Fruit fly (Drosophila melanogaster) whole organism, embryonic: ENCODE measurements around the gene Bgb.
A peak's percentile ranks its signal among the peaks of the same experiment; 100 is the strongest.

Source experiments
- ATbp ChIP-seq: fragments of 200-800 bp; sonication (Bioruptor generic); optimal IDR thresholded peaks from 2 replicates; lab custom pipeline; 2017; ENCODE audit warnings: missing biosample characterization, mild to moderate bottlenecking, missing genetic modification characterization, missing genetic modification reagents
- Ada2b ChIP-seq: fragments of 200-800 bp; sonication (Bioruptor generic); IDR thresholded peaks from 2 replicates; pipeline ENCODE4 v1.3.6; 2022; ENCODE audit warnings: missing biosample characterization, missing genetic modification characterization
- B-H1 ChIP-seq: fragments of 200-800 bp; sonication (Bioruptor generic); IDR thresholded peaks from 3 replicates; pipeline ENCODE4 v1.3.6; 2022; ENCODE audit warnings: missing biosample characterization, missing genetic modification characterization
- B-H2 ChIP-seq: fragments of 200-800 bp; sonication (Bioruptor generic); optimal IDR thresholded peaks from 2 replicates; lab custom pipeline; 2018; ENCODE audit warnings: missing biosample characterization, mild to moderate bottlenecking, missing genetic modification characterization
- CG10267 ChIP-seq: fragments of 200-800 bp; sonication (Bioruptor generic); optimal IDR thresholded peaks from 2 replicates; lab custom pipeline; 2018; ENCODE audit warnings: missing biosample characterization, mild to moderate bottlenecking, missing genetic modification characterization, moderate library complexity
- CG10979 ChIP-seq: fragments of 200-800 bp; sonication (Bioruptor generic); optimal IDR thresholded peaks from 2 replicates; lab custom pipeline; 2018; ENCODE audit warnings: missing biosample characterization, mild to moderate bottlenecking, missing genetic modification characterization, moderate library complexity
- CG11085 ChIP-seq: fragments of 200-800 bp; sonication (Bioruptor generic); IDR thresholded peaks from 2 replicates; pipeline ENCODE4 v1.3.6; 2022; ENCODE audit warnings: missing biosample characterization, missing genetic modification characterization
- CG11560 ChIP-seq: fragments of 200-800 bp; sonication (Bioruptor generic); IDR thresholded peaks from 3 replicates; pipeline ENCODE4 v1.3.6; 2022; ENCODE audit warnings: missing biosample characterization, missing genetic modification characterization
- CG11723 ChIP-seq: fragments of 200-800 bp; sonication (Bioruptor generic); optimal IDR thresholded peaks from 2 replicates; lab custom pipeline; 2017; ENCODE audit warnings: missing biosample characterization, mild to moderate bottlenecking, missing genetic modification characterization
- CG12155 ChIP-seq: fragments of 200-800 bp; sonication (Bioruptor generic); optimal IDR thresholded peaks from 3 replicates; lab custom pipeline; 2016; ENCODE audit warnings: missing biosample characterization, missing genetic modification characterization
- CG1233 ChIP-seq: fragments of 200-800 bp; sonication (Bioruptor generic); optimal IDR thresholded peaks from 4 replicates; lab custom pipeline; 2018; ENCODE audit warnings: missing biosample characterization, mild to moderate bottlenecking, missing genetic modification characterization
- CG12659 ChIP-seq: fragments of 200-800 bp; sonication (Bioruptor generic); optimal IDR thresholded peaks from 3 replicates; lab custom pipeline; 2017; ENCODE audit warnings: mild to moderate bottlenecking, missing biosample characterization, missing genetic modification reagents, missing genetic modification characterization
- CG13287 ChIP-seq: fragments of 200-800 bp; sonication (Bioruptor generic); IDR thresholded peaks from 2 replicates; pipeline ENCODE4 v1.3.6; 2022; ENCODE audit warnings: missing biosample characterization, missing genetic modification characterization; ENCODE audit not compliant: partially characterized antibody
- CG14441 ChIP-seq: fragments of 200-800 bp; sonication (Bioruptor generic); IDR thresholded peaks from 2 replicates; pipeline ENCODE4 v1.3.6; 2022; ENCODE audit warnings: missing biosample characterization, missing genetic modification characterization
- CG14710 ChIP-seq: fragments of 200-800 bp; sonication (Bioruptor generic); optimal IDR thresholded peaks from 3 replicates; lab custom pipeline; 2019; ENCODE audit warnings: missing biosample characterization, mild to moderate bottlenecking, missing genetic modification characterization, moderate library complexity
- CG17829 ChIP-seq: fragments of 200-800 bp; optimal IDR thresholded peaks from 2 replicates; lab custom pipeline; 2019; ENCODE audit warnings: missing biosample characterization, mild to moderate bottlenecking, missing genetic modification characterization, moderate library complexity
- CG2116 ChIP-seq: fragments of 200-800 bp; sonication (Bioruptor generic); optimal IDR thresholded peaks from 3 replicates; lab custom pipeline; 2018; ENCODE audit warnings: missing biosample characterization, mild to moderate bottlenecking, missing genetic modification characterization
- CG2199 ChIP-seq: fragments of 200-800 bp; sonication (Bioruptor generic); IDR thresholded peaks from 3 replicates; pipeline ENCODE4 v1.3.6; 2022; ENCODE audit warnings: missing biosample characterization, missing genetic modification characterization
- CG31224 ChIP-seq: fragments of 200-800 bp; sonication (Bioruptor generic); IDR thresholded peaks from 2 replicates; pipeline ENCODE4 v1.3.6; 2022; ENCODE audit warnings: missing biosample characterization, missing genetic modification characterization
- CG34224 ChIP-seq: fragments of 200-800 bp; sonication (Bioruptor generic); IDR thresholded peaks from 3 replicates; pipeline ENCODE4 v1.3.6; 2022; ENCODE audit warnings: missing biosample characterization, missing genetic modification characterization; ENCODE audit not compliant: partially characterized antibody
- CG4617 ChIP-seq: fragments of 200-800 bp; sonication (Bioruptor generic); optimal IDR thresholded peaks from 3 replicates; lab custom pipeline; 2016; ENCODE audit warnings: missing biosample characterization, missing genetic modification characterization, borderline replicate concordance
- CG7963 ChIP-seq: fragments of 200-800 bp; sonication (Bioruptor generic); IDR thresholded peaks from 3 replicates; pipeline ENCODE4 v1.3.6; 2022; ENCODE audit warnings: missing biosample characterization, missing genetic modification characterization; ENCODE audit not compliant: partially characterized antibody
- CG8089 ChIP-seq: fragments of 200-800 bp; sonication (Bioruptor generic); optimal IDR thresholded peaks from 3 replicates; lab custom pipeline; 2016; ENCODE audit warnings: missing biosample characterization, missing genetic modification characterization
- CG9437 ChIP-seq: fragments of 200-800 bp; sonication (Bioruptor generic); optimal IDR thresholded peaks from 2 replicates; lab custom pipeline; 2018; ENCODE audit warnings: missing biosample characterization, mild to moderate bottlenecking, missing genetic modification characterization
- Chrac-16 ChIP-seq: fragments of 200-800 bp; sonication (Bioruptor generic); optimal IDR thresholded peaks from 3 replicates; lab custom pipeline; 2016; ENCODE audit warnings: missing biosample characterization, missing genetic modification characterization
- Gsc ChIP-seq: fragments of 200-800 bp; sonication (Bioruptor generic); IDR thresholded peaks from 2 replicates; pipeline ENCODE4 v1.3.6; 2022; ENCODE audit warnings: missing biosample characterization, missing genetic modification characterization
- HmgD ChIP-seq: fragments of 200-800 bp; sonication (Bioruptor generic); optimal IDR thresholded peaks from 3 replicates; lab custom pipeline; 2016; ENCODE audit warnings: missing biosample characterization, missing genetic modification characterization
- Hr3 ChIP-seq: fragments of 200-800 bp; sonication (Bioruptor generic); optimal IDR thresholded peaks from 3 replicates; lab custom pipeline; 2016; ENCODE audit warnings: missing biosample characterization, missing genetic modification characterization
- Jarid2 ChIP-seq: fragments of 200-800 bp; sonication (Bioruptor generic); optimal IDR thresholded peaks from 3 replicates; lab custom pipeline; 2017; ENCODE audit warnings: mild to moderate bottlenecking, missing biosample characterization, missing genetic modification reagents, missing genetic modification characterization
- Lhr ChIP-seq: fragments of 200-800 bp; sonication (Bioruptor generic); optimal IDR thresholded peaks from 3 replicates; lab custom pipeline; 2017; ENCODE audit warnings: mild to moderate bottlenecking, missing biosample characterization, missing genetic modification reagents, missing genetic modification characterization
- MBD-R2 ChIP-seq: fragments of 200-800 bp; sonication (Bioruptor generic); IDR thresholded peaks from 2 replicates; pipeline ENCODE4 v1.3.6; 2022; ENCODE audit warnings: missing biosample characterization, missing genetic modification characterization
- MESR4 ChIP-seq: fragments of 200-800 bp; sonication (Bioruptor generic); optimal IDR thresholded peaks from 2 replicates; lab custom pipeline; 2018; ENCODE audit warnings: missing biosample characterization, mild to moderate bottlenecking, missing genetic modification characterization, moderate library complexity
- Opbp ChIP-seq: fragments of 200-800 bp; sonication (Bioruptor generic); IDR thresholded peaks from 3 replicates; pipeline ENCODE4 v1.3.6; 2022; ENCODE audit warnings: missing biosample characterization, missing genetic modification characterization; ENCODE audit not compliant: partially characterized antibody
- Scr ChIP-seq: fragments of 200-800 bp; sonication (Bioruptor generic); IDR thresholded peaks from 2 replicates; pipeline ENCODE4 v1.3.6; 2022; ENCODE audit warnings: missing biosample characterization, missing genetic modification characterization; ENCODE audit not compliant: partially characterized antibody
- bbx ChIP-seq: fragments of 200-800 bp; sonication (Bioruptor generic); IDR thresholded peaks from 2 replicates; pipeline ENCODE4 v1.3.6; 2022; ENCODE audit warnings: missing biosample characterization, missing genetic modification characterization; ENCODE audit not compliant: partially characterized antibody
- cato ChIP-seq: fragments of 200-800 bp; sonication (Bioruptor generic); optimal IDR thresholded peaks from 2 replicates; lab custom pipeline; 2016; ENCODE audit warnings: missing biosample characterization, missing genetic modification characterization, borderline replicate concordance
- dimm ChIP-seq: fragments of 200-800 bp; sonication (Bioruptor generic); IDR thresholded peaks from 2 replicates; pipeline ENCODE4 v1.3.6; 2022; ENCODE audit warnings: missing biosample characterization, missing genetic modification characterization
- dm ChIP-seq: fragments of 200-800 bp; sonication (Bioruptor generic); optimal IDR thresholded peaks from 3 replicates; lab custom pipeline; 2016; ENCODE audit warnings: missing biosample characterization, missing genetic modification characterization
- grau ChIP-seq: fragments of 200-800 bp; optimal IDR thresholded peaks from 3 replicates; lab custom pipeline; 2019; ENCODE audit warnings: missing biosample characterization, mild to moderate bottlenecking, missing genetic modification characterization, moderate library complexity
- grn ChIP-seq: fragments of 200-800 bp; sonication (Bioruptor generic); optimal IDR thresholded peaks from 3 replicates; lab custom pipeline; 2017; ENCODE audit warnings: missing biosample characterization, missing genetic modification characterization
- gro ChIP-seq: fragments of 200-800 bp; sonication (Bioruptor generic); optimal IDR thresholded peaks from 2 replicates; lab custom pipeline; 2016; ENCODE audit warnings: missing biosample characterization, missing genetic modification characterization
- hbn ChIP-seq: fragments of 200-800 bp; sonication (Bioruptor generic); IDR thresholded peaks from 2 replicates; pipeline ENCODE4 v1.3.6; 2022; ENCODE audit warnings: missing biosample characterization, missing genetic modification characterization; ENCODE audit not compliant: partially characterized antibody
- nmo ChIP-seq: fragments of 200-800 bp; sonication (Bioruptor generic); optimal IDR thresholded peaks from 2 replicates; lab custom pipeline; 2018; ENCODE audit warnings: missing biosample characterization, mild to moderate bottlenecking, missing genetic modification characterization, moderate library complexity
- row ChIP-seq: fragments of 200-800 bp; sonication (Bioruptor generic); IDR thresholded peaks from 3 replicates; pipeline ENCODE4 v1.3.6; 2022; ENCODE audit warnings: missing biosample characterization, missing genetic modification characterization
- slou ChIP-seq: fragments of 200-800 bp; sonication (Bioruptor generic); optimal IDR thresholded peaks from 3 replicates; lab custom pipeline; 2016; ENCODE audit warnings: missing biosample characterization, missing genetic modification characterization
- ssp ChIP-seq: fragments of 200-800 bp; sonication (Bioruptor generic); IDR thresholded peaks from 2 replicates; pipeline ENCODE4 v1.3.6; 2022; ENCODE audit warnings: missing biosample characterization, missing genetic modification characterization
- stwl ChIP-seq: fragments of 200-800 bp; sonication (Bioruptor generic); optimal IDR thresholded peaks from 3 replicates; lab custom pipeline; 2018; ENCODE audit warnings: missing biosample characterization, mild to moderate bottlenecking, missing genetic modification characterization, moderate library complexity
- tap ChIP-seq: fragments of 200-800 bp; optimal IDR thresholded peaks from 3 replicates; lab custom pipeline; 2019; ENCODE audit warnings: missing biosample characterization, mild to moderate bottlenecking, missing genetic modification characterization, moderate library complexity
- tx ChIP-seq: fragments of 200-800 bp; sonication (Bioruptor generic); optimal IDR thresholded peaks from 2 replicates; lab custom pipeline; 2016; ENCODE audit warnings: missing biosample characterization, missing genetic modification characterization
- vfl ChIP-seq: fragments of 200-800 bp; sonication (Bioruptor generic); optimal IDR thresholded peaks from 2 replicates; lab custom pipeline; 2016; ENCODE audit warnings: missing biosample characterization, missing genetic modification characterization
- z ChIP-seq: fragments of 200-800 bp; sonication (Bioruptor generic); IDR thresholded peaks from 3 replicates; pipeline ENCODE4 v1.3.6; 2022; ENCODE audit warnings: missing biosample characterization, missing genetic modification characterization

The Bgb gene

dm6 chr3L:1664876-1665275 lies 25.4 kb downstream of the Bgb start, which contains the start of the genes Srrm234 and CG7974 (continued):
- TF ChIP-seq Gsc (GFP tag; lab: Robert Waterston, UW) (no peak), dimm (GFP tag; lab: Robert Waterston, UW) (no peak), CG12155 (GFP tag; lab: Kevin White, UChicago) (no peak), CG12659 (GFP tag; lab: Kevin White, UChicago) (peak; percentile 38), bbx (GFP tag; lab: Robert Waterston, UW) (peak; percentile 32; the same call in 1 of the 2 replicates), row (GFP tag; lab: Robert Waterston, UW) (peak; percentile 29; the same call in 1 of the 3 replicates), ATbp (GFP tag; lab: Kevin White, UChicago) (no peak), vfl (GFP tag; lab: Kevin White, UChicago) (no peak), B-H2 (no peak), Lhr (peak; percentile 5), Chrac-16 (GFP tag; lab: Kevin White, UChicago) (no peak), HmgD (GFP tag; lab: Kevin White, UChicago) (no peak), CG17829 (tag; lab: Kevin White, UChicago) (peak; percentile 27), CG11085 (GFP tag; lab: Robert Waterston, UW) (no peak), CG34224 (GFP tag; lab: Robert Waterston, UW) (peak; percentile 36; the same call in 1 of the 3 replicates), tx (GFP tag; lab: Kevin White, UChicago) (no peak), Opbp (peak; percentile 51; the same call in 1 of the 3 replicates), Scr (GFP tag; lab: Robert Waterston, UW) (peak; percentile 34; the same call in 1 of the 2 replicates), hbn (peak; percentile 49), CG4617 (GFP tag; lab: Kevin White, UChicago) (peak; percentile 78), MESR4 (peak; percentile 84), slou (GFP tag; lab: Kevin White, UChicago) (no peak), nmo (GFP tag; lab: Kevin White, UChicago) (peak; percentile 10), CG7963 (no peak), tap (tag; lab: Kevin White, UChicago) (no peak), Jarid2 (GFP tag; lab: Kevin White, UChicago) (no peak), CG2116 (GFP tag; lab: Kevin White, UChicago) (peak; percentile 18), cato (GFP tag; lab: Kevin White, UChicago) (no peak), gro (GFP tag; lab: Kevin White, UChicago) (no peak), CG13287 (peak; percentile 69), dm (GFP tag; lab: Kevin White, UChicago) (no peak), CG10267 (tag; lab: Kevin White, UChicago) (peak; percentile 37), CG2199 (no peak), ssp (GFP tag; lab: Robert Waterston, UW) (no peak), CG10979 (tag; lab: Kevin White, UChicago) (peak; percentile 6), CG11560 (tag; lab: Robert Waterston, UW) (no peak), CG9437 (GFP tag; lab: Kevin White, UChicago) (peak; percentile 83), Hr3 (GFP tag; lab: Kevin White, UChicago) (no peak), MBD-R2 (GFP tag; lab: Robert Waterston, UW) (peak; percentile 93), CG8089 (GFP tag; lab: Kevin White, UChicago) (no peak), CG11723 (GFP tag; lab: Kevin White, UChicago) (no peak), Ada2b (GFP tag; lab: Robert Waterston, UW) (no peak), z (GFP tag; lab: Robert Waterston, UW) (no peak), CG1233 (GFP tag; lab: Kevin White, UChicago) (no peak), stwl (tag; lab: Kevin White, UChicago) (peak; percentile 96), CG31224 (GFP tag; lab: Robert Waterston, UW) (no peak), grn (GFP tag; lab: Kevin White, UChicago) (no peak), grau (tag; lab: Kevin White, UChicago) (peak; percentile 4), CG14441 (GFP tag; lab: Robert Waterston, UW) (no peak), CG14710 (tag; lab: Kevin White, UChicago) (peak; percentile 49), B-H1 (no peak)
